Worm (Caenorhabditis elegans) whole organism, L3 larva: ENCODE measurements around the gene actl-1.

ENCODE experiments used
- ZK546.5 ChIP-seq: sonication (generic microtip); optimal IDR thresholded peaks from 2 replicates; lab custom pipeline; 2017; ENCODE audit warnings: missing biosample characterization, missing genetic modification characterization
- aly-2 ChIP-seq: fragments of 150-350 bp; optimal IDR thresholded peaks from 2 replicates; lab custom pipeline; 2014; ENCODE audit warnings: missing biosample characterization, missing genetic modification characterization
- ama-1 ChIP-seq: fragments of 150-350 bp; optimal IDR thresholded peaks from 2 replicates; lab custom pipeline; 2018
- ceh-16 ChIP-seq: sonication (generic microtip); optimal IDR thresholded peaks from 2 replicates; lab custom pipeline; 2017; ENCODE audit warnings: missing biosample characterization, missing genetic modification characterization
- ceh-82 ChIP-seq: fragments of 150-350 bp; optimal IDR thresholded peaks from 2 replicates; lab custom pipeline; 2014; ENCODE audit warnings: missing biosample characterization, missing genetic modification characterization
- ceh-9 ChIP-seq: sonication (generic microtip); optimal IDR thresholded peaks from 2 replicates; lab custom pipeline; 2018; ENCODE audit warnings: missing biosample characterization, missing genetic modification characterization
- daf-12 ChIP-seq: fragments of 150-350 bp; optimal IDR thresholded peaks from 2 replicates; lab custom pipeline; 2014; ENCODE audit warnings: missing biosample characterization, missing genetic modification reagents, missing genetic modification characterization
- egl-27 ChIP-seq: sonication (generic microtip); optimal IDR thresholded peaks from 4 replicates; lab custom pipeline; 2017; ENCODE audit warnings: missing biosample characterization, missing genetic modification reagents, missing genetic modification characterization
- egl-5 ChIP-seq: fragments of 150-350 bp; optimal IDR thresholded peaks from 2 replicates; lab custom pipeline; 2017; ENCODE audit warnings: missing biosample characterization, missing genetic modification reagents, missing genetic modification characterization, inconsistent platforms
- elt-1 ChIP-seq: fragments of 150-350 bp; optimal IDR thresholded peaks from 2 replicates; lab custom pipeline; 2014; ENCODE audit warnings: missing biosample characterization, missing genetic modification characterization
- elt-2 ChIP-seq: sonication (generic microtip); optimal IDR thresholded peaks from 2 replicates; lab custom pipeline; 2016; ENCODE audit warnings: missing genetic modification reagents, mild to moderate bottlenecking, missing genetic modification characterization, missing compliant biosample characterization
- elt-3 ChIP-seq, 3 experiments: fragments of 150-350 bp in 1 of 3; sonication (generic microtip) in 2 of 3; optimal IDR thresholded peaks; 2 replicates in 2 of 3; 4 replicates in 1 of 3; lab custom pipeline; 2014 to 2017; ENCODE audit warnings: missing biosample characterization in 3 of 3, missing genetic modification characterization in 3 of 3
- fkh-10 ChIP-seq: sonication (generic microtip); optimal IDR thresholded peaks from 2 replicates; lab custom pipeline; 2017; ENCODE audit warnings: missing biosample characterization, missing genetic modification reagents, missing genetic modification characterization
- fos-1 ChIP-seq: fragments of 150-350 bp; optimal IDR thresholded peaks from 2 replicates; lab custom pipeline; 2014; ENCODE audit warnings: missing biosample characterization, missing genetic modification characterization
- hmg-11 ChIP-seq: sonication (generic microtip); optimal IDR thresholded peaks from 2 replicates; lab custom pipeline; 2016; ENCODE audit warnings: missing genetic modification characterization, missing compliant biosample characterization
- jun-1 ChIP-seq: fragments of 150-350 bp; optimal IDR thresholded peaks from 2 replicates; lab custom pipeline; 2014; ENCODE audit warnings: missing biosample characterization, missing genetic modification reagents, missing genetic modification characterization
- lin-15B ChIP-seq: fragments of 150-350 bp; optimal IDR thresholded peaks from 2 replicates; lab custom pipeline; 2014; ENCODE audit warnings: missing biosample characterization, missing genetic modification characterization
- lsy-12 ChIP-seq: sonication (generic microtip); optimal IDR thresholded peaks from 2 replicates; lab custom pipeline; 2016; ENCODE audit warnings: mild to moderate bottlenecking, missing genetic modification characterization, missing compliant biosample characterization
- mdl-1 ChIP-seq: fragments of 150-350 bp; optimal IDR thresholded peaks from 2 replicates; lab custom pipeline; 2014; ENCODE audit warnings: missing biosample characterization, missing genetic modification characterization
- mml-1 ChIP-seq: fragments of 150-350 bp; sonication (generic microtip); optimal IDR thresholded peaks from 3 replicates; lab custom pipeline; 2014; ENCODE audit warnings: missing biosample characterization, missing genetic modification characterization
- nfya-1 ChIP-seq: sonication (generic microtip); optimal IDR thresholded peaks from 2 replicates; lab custom pipeline; 2017; ENCODE audit warnings: missing genetic modification characterization, mild to moderate bottlenecking, missing compliant biosample characterization, antibody characterized with exemption, moderate library complexity; ENCODE audit not compliant: insufficient read depth
- nhr-11 ChIP-seq: fragments of 150-350 bp; optimal IDR thresholded peaks from 2 replicates; lab custom pipeline; 2014; ENCODE audit warnings: missing biosample characterization, missing genetic modification characterization
- nhr-12 ChIP-seq: fragments of 150-350 bp; optimal IDR thresholded peaks from 2 replicates; lab custom pipeline; 2014; ENCODE audit warnings: missing biosample characterization, missing genetic modification characterization
- nhr-23 ChIP-seq: fragments of 150-350 bp; optimal IDR thresholded peaks from 2 replicates; lab custom pipeline; 2014; ENCODE audit warnings: missing biosample characterization, missing genetic modification reagents, missing genetic modification characterization
- nhr-237 ChIP-seq: fragments of 150-350 bp; optimal IDR thresholded peaks from 2 replicates; lab custom pipeline; 2014; ENCODE audit warnings: missing biosample characterization, missing genetic modification characterization
- nhr-25 ChIP-seq: sonication (generic microtip); optimal IDR thresholded peaks from 2 replicates; lab custom pipeline; 2017; ENCODE audit warnings: missing biosample characterization, missing genetic modification characterization
- nhr-28 ChIP-seq: fragments of 150-350 bp; optimal IDR thresholded peaks from 2 replicates; lab custom pipeline; 2014; ENCODE audit warnings: missing biosample characterization, missing genetic modification characterization
- nhr-43 ChIP-seq: sonication (generic microtip); optimal IDR thresholded peaks from 2 replicates; lab custom pipeline; 2016; ENCODE audit warnings: mild to moderate bottlenecking, missing genetic modification characterization, missing compliant biosample characterization; ENCODE audit not compliant: poor library complexity, severe bottlenecking
- nhr-77 ChIP-seq: fragments of 150-350 bp; optimal IDR thresholded peaks from 2 replicates; lab custom pipeline; 2014; ENCODE audit warnings: missing biosample characterization, missing genetic modification characterization
- pha-4 ChIP-seq: fragments of 150-350 bp; optimal IDR thresholded peaks from 2 replicates; lab custom pipeline; 2014; ENCODE audit warnings: missing biosample characterization, missing genetic modification reagents, missing genetic modification characterization
- pqm-1 ChIP-seq: fragments of 150-350 bp; optimal IDR thresholded peaks from 2 replicates; lab custom pipeline; 2017; ENCODE audit warnings: missing biosample characterization, missing genetic modification characterization, inconsistent platforms
- skn-1 ChIP-seq: fragments of 150-350 bp; optimal IDR thresholded peaks from 2 replicates; lab custom pipeline; 2014; ENCODE audit warnings: missing biosample characterization, missing genetic modification characterization
- tbx-2 ChIP-seq: sonication (generic microtip); optimal IDR thresholded peaks from 2 replicates; lab custom pipeline; 2016; ENCODE audit warnings: mild to moderate bottlenecking, missing genetic modification characterization, missing compliant biosample characterization
- unc-39 ChIP-seq: sonication (generic microtip); optimal IDR thresholded peaks from 4 replicates; lab custom pipeline; 2017; ENCODE audit warnings: missing biosample characterization, missing genetic modification characterization
- zag-1 ChIP-seq: fragments of 150-350 bp; optimal IDR thresholded peaks from 2 replicates; lab custom pipeline; 2014; ENCODE audit warnings: missing biosample characterization, missing genetic modification characterization
- ztf-11 ChIP-seq: fragments of 150-350 bp; optimal IDR thresholded peaks from 2 replicates; lab custom pipeline; 2014; ENCODE audit warnings: missing biosample characterization, missing genetic modification characterization
- ztf-4 ChIP-seq: fragments of 150-350 bp; optimal IDR thresholded peaks from 2 replicates; lab custom pipeline; 2014; ENCODE audit warnings: missing biosample characterization, missing genetic modification characterization

Gene actl-1

ce11 chrX:6460123-6460522 lies 39.5 kb downstream of the actl-1 start:
- TF ChIP-seq pqm-1 (tag; lab: Kevin White, UChicago): peak; percentile 70
- TF ChIP-seq fos-1 (tag; lab: Kevin White, UChicago): no peak
- TF ChIP-seq elt-1 (tag; lab: Kevin White, UChicago): no peak
- peak; percentile 53 for TF ChIP-seq elt-2 (tag; lab: Kevin White, UChicago)

ce11 chrX:6458467-6458866 lies 41.2 kb downstream of the actl-1 start:
- TF ChIP-seq nhr-43 (tag; lab: Kevin White, UChicago) (no peak), elt-3 (tag; optimal IDR thresholded peaks at IDR 0.05; lab: Kevin White, UChicago) (no peak), egl-27 (tag; lab: Kevin White, UChicago) (no peak), nhr-237 (tag; lab: Kevin White, UChicago) (no peak), mdl-1 (tag; lab: Kevin White, UChicago) (no peak), ZK546.5 (no peak), ceh-16 (tag; lab: Kevin White, UChicago) (no peak), ztf-11 (tag; lab: Kevin White, UChicago) (no peak), ztf-4 (tag; lab: Kevin White, UChicago) (no peak), hmg-11 (tag; lab: Kevin White, UChicago) (no peak), ama-1 (lab: Kevin White, UChicago) (no peak), nhr-77 (tag; lab: Kevin White, UChicago) (no peak), nhr-28 (tag; lab: Kevin White, UChicago) (no peak), skn-1 (tag; lab: Kevin White, UChicago) (no peak)

ce11 chrX:6458001-6458400 lies 41.6 kb downstream of the actl-1 start:
- TF ChIP-seq pha-4 (peak; percentile 15), nhr-23 (tag; lab: Kevin White, UChicago) (no peak), aly-2 (no peak), elt-2 (tag; lab: Kevin White, UChicago) (peak; percentile 73)

ce11 chrX:6456567-6456966 lies 43.1 kb downstream of the actl-1 start, which contains the start of gene pept-1:
Gene pept-1, plus strand, starts transcription at chrX:6456872.
- TF ChIP-seq lin-15B (tag; lab: Kevin White, UChicago) (no peak), nhr-43 (tag; lab: Kevin White, UChicago) (no peak), nhr-11 (no peak), ceh-82 (tag; lab: Kevin White, UChicago) (no peak), zag-1 (tag; lab: Kevin White, UChicago) (no peak), ztf-4 (tag; lab: Kevin White, UChicago) (no peak), jun-1 (no peak), mml-1 (tag; lab: Kevin White, UChicago) (no peak), ztf-11 (tag; lab: Kevin White, UChicago) (no peak), daf-12 (tag; lab: Kevin White, UChicago) (no peak), unc-39 (tag; lab: Kevin White, UChicago) (no peak), pha-4 (peak; percentile 16), nhr-28 (tag; lab: Kevin White, UChicago) (no peak), pqm-1 (tag; lab: Kevin White, UChicago) (peak; percentile 94), skn-1 (tag; lab: Kevin White, UChicago) (peak; percentile 32), nhr-77 (tag; lab: Kevin White, UChicago) (no peak), elt-2 (tag; lab: Kevin White, UChicago) (peak; percentile 98)

ce11 chrX:6455157-6455556 lies 44.5 kb downstream of the actl-1 start, which contains the start of gene nas-33:
Gene nas-33, minus strand, starts transcription at chrX:6455257.
- TF ChIP-seq ceh-9 (no peak), egl-27 (tag; lab: Kevin White, UChicago) (no peak), mml-1 (tag; lab: Kevin White, UChicago) (no peak), fkh-10 (GFP tag; lab: Kevin White, UChicago) (no peak), mdl-1 (tag; lab: Kevin White, UChicago) (no peak), lsy-12 (no peak), nhr-77 (tag; lab: Kevin White, UChicago) (no peak), skn-1 (tag; lab: Kevin White, UChicago) (no peak), nfya-1 (tag; lab: Kevin White, UChicago) (no peak), egl-5 (tag; lab: Kevin White, UChicago) (no peak), nhr-12 (no peak), ama-1 (lab: Kevin White, UChicago) (no peak), hmg-11 (tag; lab: Kevin White, UChicago) (no peak), nhr-25 (tag; lab: Kevin White, UChicago) (no peak), tbx-2 (tag; lab: Kevin White, UChicago) (no peak)
